Worm (Caenorhabditis elegans): ENCODE results near the gene Y59H11AR.4.

Y59H11AR.4 gene

DNA sequence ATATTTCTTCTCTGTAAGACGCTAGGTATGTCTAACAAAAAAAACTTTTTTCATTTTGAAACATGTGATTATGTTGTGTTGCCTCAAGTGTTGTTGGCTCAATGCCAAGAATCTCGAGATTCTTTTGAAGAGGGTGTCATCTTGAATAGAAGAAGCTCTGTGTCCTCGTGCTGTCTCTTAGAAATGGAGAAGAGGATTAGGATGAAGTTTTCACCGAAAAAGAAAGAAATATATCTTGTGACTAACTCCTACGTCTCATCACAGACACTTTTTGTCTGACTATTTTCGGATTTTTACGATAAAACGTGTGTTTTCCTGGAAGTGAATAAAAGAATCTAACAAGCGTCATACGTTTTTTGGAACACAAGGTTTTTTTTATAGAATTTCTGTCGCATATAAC, 13.0 kb downstream of the Y59H11AR.4 start:
- TF ChIP-seq elt-1 (tag; optimal IDR thresholded peaks at IDR 0.05), result no peak
- peak; percentile 29 for TF ChIP-seq C34F6.9 (tag; optimal IDR thresholded peaks at IDR 0.05)
- peak; percentile 45 for TF ChIP-seq crh-2 (tag; optimal IDR thresholded peaks at IDR 0.05)
- no peak for TF ChIP-seq nhr-129 (tag; optimal IDR thresholded peaks at IDR 0.05)
- TF ChIP-seq sma-9 (GFP tag; optimal IDR thresholded peaks at IDR 0.05), result peak; percentile 16
- TF ChIP-seq sma-9 (tag; optimal IDR thresholded peaks at IDR 0.05), result no peak

DNA sequence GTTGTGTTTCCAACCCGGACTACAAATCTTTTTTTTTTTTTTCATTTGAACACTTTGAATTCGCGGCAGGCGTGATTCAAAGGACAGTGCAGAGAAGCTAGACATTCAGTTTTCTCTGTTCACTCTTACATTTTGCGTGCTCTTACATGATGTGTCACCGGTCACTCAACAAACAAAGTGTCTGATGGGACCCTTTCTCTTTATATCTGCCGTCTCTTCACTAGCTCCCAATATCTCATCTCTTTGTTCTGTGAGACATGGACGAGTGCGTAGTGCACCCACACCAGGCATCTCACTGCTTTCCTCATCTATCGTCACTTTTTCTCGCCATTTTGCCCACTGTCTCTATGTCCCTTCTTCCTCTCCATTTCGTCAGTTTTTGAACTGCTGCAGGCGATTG, 13.5 kb downstream of the Y59H11AR.4 start:
- TF ChIP-seq snpc-4 (tag; optimal IDR thresholded peaks at IDR 0.05) (no peak), crh-2 (tag; optimal IDR thresholded peaks at IDR 0.05) (no peak), alr-1 (tag; optimal IDR thresholded peaks at IDR 0.05) (no peak), fos-1 (tag; optimal IDR thresholded peaks at IDR 0.05) (peak; percentile 55), nhr-11 (tag; optimal IDR thresholded peaks at IDR 0.05) (no peak), nhr-23 (tag; optimal IDR thresholded peaks at IDR 0.05) (no peak), ceh-16 (tag; optimal IDR thresholded peaks at IDR 0.05) (no peak), dmd-4 (tag; optimal IDR thresholded peaks at IDR 0.05) (no peak), R02D3.7 (tag; optimal IDR thresholded peaks at IDR 0.05) (no peak), ZK546.5 (tag; optimal IDR thresholded peaks at IDR 0.05) (no peak), nhr-6 (tag; optimal IDR thresholded peaks at IDR 0.05) (peak; percentile 43), F13H6.1 (tag; optimal IDR thresholded peaks at IDR 0.05) (peak; percentile 95), peb-1 (tag; optimal IDR thresholded peaks at IDR 0.05) (no peak), sma-9 (GFP tag; optimal IDR thresholded peaks at IDR 0.05) (peak; percentile 94), sma-9 (tag; optimal IDR thresholded peaks at IDR 0.05) (no peak), zag-1 (tag; optimal IDR thresholded peaks at IDR 0.05) (peak; percentile 70), mdl-1 (tag; optimal IDR thresholded peaks at IDR 0.05) (peak; percentile 19 to 40), blmp-1 (tag; optimal IDR thresholded peaks at IDR 0.05; ENCODE audit: insufficient read depth) (no peak), lsy-2 (tag; optimal IDR thresholded peaks at IDR 0.05) (peak; percentile 20 to 71), ama-1 (optimal IDR thresholded peaks at IDR 0.05) (no peak), skn-1 (tag; optimal IDR thresholded peaks at IDR 0.05) (no peak), unc-62 (GFP tag; optimal IDR thresholded peaks at IDR 0.05) (peak; percentile 77), lin-11 (tag; optimal IDR thresholded peaks at IDR 0.05) (no peak), sma-3 (GFP tag; optimal IDR thresholded peaks at IDR 0.05) (no peak), unc-55 (GFP tag; optimal IDR thresholded peaks at IDR 0.05) (peak; percentile 25), nhr-21 (tag; optimal IDR thresholded peaks at IDR 0.05) (peak; percentile 5), elt-1 (tag; optimal IDR thresholded peaks at IDR 0.05) (no peak), mbf-1 (tag; optimal IDR thresholded peaks at IDR 0.05) (no peak), nhr-10 (tag; optimal IDR thresholded peaks at IDR 0.05) (no peak), aly-2 (tag; optimal IDR thresholded peaks at IDR 0.05) (no peak), mab-5 (tag; optimal IDR thresholded peaks at IDR 0.05) (no peak), Y55F3AM.14 (GFP tag; optimal IDR thresholded peaks at IDR 0.05) (peak; percentile 19), sem-4 (tag; optimal IDR thresholded peaks at IDR 0.05) (peak; percentile 66), nhr-12 (tag; optimal IDR thresholded peaks at IDR 0.05) (no peak), nhr-77 (tag; optimal IDR thresholded peaks at IDR 0.05) (no peak), unc-39 (tag; optimal IDR thresholded peaks at IDR 0.05) (no peak), C34F6.9 (tag; optimal IDR thresholded peaks at IDR 0.05) (peak; percentile 39), lin-39 (tag; optimal IDR thresholded peaks at IDR 0.05) (no peak), ztf-1 (GFP tag; conservative IDR thresholded peaks at IDR 0.05) (no peak), nhr-25 (tag; optimal IDR thresholded peaks at IDR 0.05) (no peak), egl-27 (tag; optimal IDR thresholded peaks at IDR 0.05) (peak; percentile 58), nhr-237 (tag; optimal IDR thresholded peaks at IDR 0.05) (no peak), ztf-4 (tag; optimal IDR thresholded peaks at IDR 0.05) (peak; percentile 35), ceh-82 (tag; optimal IDR thresholded peaks at IDR 0.05) (peak; percentile 1), ztf-11 (tag; optimal IDR thresholded peaks at IDR 0.05) (no peak), lin-13 (GFP tag; optimal IDR thresholded peaks at IDR 0.05) (peak; percentile 22), elt-3 (tag; optimal IDR thresholded peaks at IDR 0.05) (no peak), gmeb-1 (tag; optimal IDR thresholded peaks at IDR 0.05) (no peak), nhr-129 (tag; optimal IDR thresholded peaks at IDR 0.05) (peak; percentile 76)
